Worm (Caenorhabditis elegans): Measurements from ENCODE around the gene Y54G2A.32.

Gene Y54G2A.32

DNA sequence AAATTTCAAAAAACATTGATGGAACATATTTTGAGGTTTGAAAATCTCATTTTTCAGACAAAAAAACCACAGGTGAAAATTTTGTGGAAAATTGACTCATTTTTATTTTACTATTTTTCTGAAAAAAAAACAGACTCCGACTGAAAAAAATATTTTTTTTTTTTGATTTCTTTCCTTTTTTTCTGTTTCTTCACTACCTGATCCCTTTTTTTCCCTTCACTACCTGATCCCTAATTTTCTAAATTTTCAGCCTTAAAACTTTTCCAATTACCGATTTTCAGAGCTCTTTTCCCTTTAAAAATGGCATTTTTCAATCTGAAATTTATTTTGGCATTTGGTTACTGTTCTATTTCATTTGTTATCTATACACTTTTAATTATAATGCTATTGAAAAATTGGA, 41.4 kb upstream of the Y54G2A.32 start, which contains the start of gene Y54G2A.77:
TSS of gene Y54G2A.77 (plus strand) at position 301 of the 400 bp plus-strand sequence.
- TF ChIP-seq hlh-6 (tag; optimal IDR thresholded peaks at IDR 0.05) (no peak), odd-2 (tag; optimal IDR thresholded peaks at IDR 0.05) (no peak), hlh-8 (tag; optimal IDR thresholded peaks at IDR 0.05) (no peak), ceh-24 (tag; optimal IDR thresholded peaks at IDR 0.05) (no peak), ets-4 (tag; optimal IDR thresholded peaks at IDR 0.05) (no peak), sox-2 (GFP tag; IDR thresholded peaks at IDR 0.05) (no peak), pros-1 (tag; optimal IDR thresholded peaks at IDR 0.05) (no peak), pqm-1 (tag; optimal IDR thresholded peaks at IDR 0.05) (no peak), ahr-1 (tag; optimal IDR thresholded peaks at IDR 0.05) (no peak), ztf-16 (tag; optimal IDR thresholded peaks at IDR 0.05) (no peak), dve-1 (tag; optimal IDR thresholded peaks at IDR 0.05) (no peak), K02D7.2 (tag; optimal IDR thresholded peaks at IDR 0.05) (no peak), tbx-7 (tag; optimal IDR thresholded peaks at IDR 0.05) (no peak)

DNA sequence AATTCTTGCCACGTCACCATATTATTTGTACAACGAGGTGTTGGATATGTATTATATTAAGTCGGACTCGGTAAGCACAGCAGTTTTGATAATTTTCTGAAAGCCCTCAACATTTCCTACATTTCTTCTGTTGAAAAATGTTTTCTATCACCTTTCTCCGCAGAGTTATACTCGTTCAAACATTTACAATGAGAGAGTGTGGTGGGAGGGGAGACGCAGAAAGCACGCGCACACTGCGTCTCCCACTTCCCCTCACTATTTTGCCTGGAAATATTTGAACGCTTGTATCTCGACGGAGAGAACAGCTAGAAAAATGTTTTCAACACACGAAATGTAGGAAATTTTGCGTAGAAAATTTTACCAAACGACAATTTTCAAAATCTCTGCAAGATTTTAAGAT, 39.6 kb upstream of the Y54G2A.32 start:
- no peak for TF ChIP-seq pha-4 (tag; optimal IDR thresholded peaks at IDR 0.05)
- no peak for TF ChIP-seq ttx-3 (tag; optimal IDR thresholded peaks at IDR 0.05)
- no peak for TF ChIP-seq fkh-6 (tag; optimal IDR thresholded peaks at IDR 0.05)
- no peak for TF ChIP-seq tbx-7 (tag; optimal IDR thresholded peaks at IDR 0.05)
- no peak for TF ChIP-seq ets-4 (tag; optimal IDR thresholded peaks at IDR 0.05)
- no peak for TF ChIP-seq ceh-9 (tag; optimal IDR thresholded peaks at IDR 0.05)
- no peak for TF ChIP-seq pha-2 (tag; optimal IDR thresholded peaks at IDR 0.05)
- no peak for TF ChIP-seq madf-2 (tag; optimal IDR thresholded peaks at IDR 0.05)
- TF ChIP-seq pat-9 (tag; optimal IDR thresholded peaks at IDR 0.05) = no peak
- TF ChIP-seq gmeb-2 (tag; optimal IDR thresholded peaks at IDR 0.05) = no peak
- no peak for TF ChIP-seq unc-3 (GFP tag; conservative IDR thresholded peaks at IDR 0.05)
- no peak for TF ChIP-seq unc-3 (tag; optimal IDR thresholded peaks at IDR 0.05)
- no peak for TF ChIP-seq pax-1 (tag; optimal IDR thresholded peaks at IDR 0.05)
- no peak for TF ChIP-seq Y22D7AL.16 (tag; optimal IDR thresholded peaks at IDR 0.05)
- no peak for TF ChIP-seq hlh-13 (GFP tag; optimal IDR thresholded peaks at IDR 0.05)
- no peak for TF ChIP-seq sdc-2 (tag; optimal IDR thresholded peaks at IDR 0.05)
- TF ChIP-seq F13H6.1 (tag; optimal IDR thresholded peaks at IDR 0.05) = no peak
- TF ChIP-seq elt-4 (tag; optimal IDR thresholded peaks at IDR 0.05) = no peak
- TF ChIP-seq lim-6 (tag; optimal IDR thresholded peaks at IDR 0.05) = no peak
- no peak for TF ChIP-seq hlh-30 (tag; optimal IDR thresholded peaks at IDR 0.05; ENCODE audit: insufficient read depth)
- no peak for TF ChIP-seq npax-4 (tag; optimal IDR thresholded peaks at IDR 0.05)

DNA sequence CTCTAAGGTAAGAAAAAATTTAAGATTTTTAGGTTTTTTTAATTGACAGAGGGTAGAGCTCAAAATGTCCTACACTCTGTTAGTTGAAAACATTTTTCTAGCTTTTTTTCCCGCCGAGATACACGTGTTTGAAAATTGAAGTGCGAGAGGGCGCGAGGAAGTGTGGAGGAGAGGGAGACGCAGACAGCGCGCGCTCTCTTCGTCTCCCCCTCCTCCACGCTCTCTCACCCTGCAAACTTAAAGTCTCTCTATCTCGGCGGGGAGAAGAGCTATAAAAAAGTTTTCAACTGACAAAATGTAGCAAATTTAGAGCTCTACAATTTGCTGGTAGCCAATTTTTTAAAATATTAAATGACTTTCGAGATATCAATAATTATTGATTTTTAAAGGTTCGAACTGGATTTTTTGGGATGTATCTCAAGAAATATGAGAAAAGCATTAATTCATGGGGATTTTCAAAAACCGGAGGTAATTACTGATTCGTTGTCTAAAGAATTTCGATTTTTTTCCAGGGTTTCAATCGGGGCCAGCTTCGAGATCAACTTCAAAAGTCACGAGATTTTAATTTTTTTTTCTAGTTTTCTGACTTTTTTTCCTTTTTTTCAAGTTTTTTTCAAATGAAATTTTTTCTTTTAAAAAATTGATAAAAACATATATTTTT, 38.6 kb upstream of the Y54G2A.32 start:
- TF ChIP-seq tbx-7 (tag; optimal IDR thresholded peaks at IDR 0.05) = no peak
- TF ChIP-seq pqm-1 (tag; optimal IDR thresholded peaks at IDR 0.05) = no peak
- no peak for TF ChIP-seq ceh-9 (tag; optimal IDR thresholded peaks at IDR 0.05)
- no peak for TF ChIP-seq pax-1 (tag; optimal IDR thresholded peaks at IDR 0.05)

DNA sequence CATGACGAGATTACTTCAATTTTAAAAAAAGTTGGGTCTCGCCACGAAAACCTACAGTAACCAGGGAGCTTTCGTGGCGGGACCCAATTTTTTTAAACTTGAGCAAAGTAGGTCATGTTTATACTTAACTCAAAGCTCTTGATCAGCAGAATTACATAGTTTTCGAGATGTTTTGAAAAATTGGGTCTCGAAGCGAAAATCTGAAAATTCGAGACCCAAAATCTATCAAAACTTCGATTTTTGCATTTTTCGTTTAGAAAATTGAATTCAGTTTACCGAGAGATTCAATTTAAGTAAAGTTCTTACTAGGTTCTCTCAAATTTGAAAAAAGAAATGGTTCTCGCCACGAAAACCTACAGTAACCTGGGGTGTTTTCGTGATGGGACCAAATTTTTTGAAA, 33.7 kb upstream of the Y54G2A.32 start:
- TF ChIP-seq odd-2 (tag; optimal IDR thresholded peaks at IDR 0.05) (no peak), unc-55 (GFP tag; optimal IDR thresholded peaks at IDR 0.05) (no peak), tbx-7 (tag; optimal IDR thresholded peaks at IDR 0.05) (no peak), elt-2 (tag; optimal IDR thresholded peaks at IDR 0.05) (no peak), pax-1 (tag; optimal IDR thresholded peaks at IDR 0.05) (no peak), che-1 (tag; optimal IDR thresholded peaks at IDR 0.05) (no peak)

DNA sequence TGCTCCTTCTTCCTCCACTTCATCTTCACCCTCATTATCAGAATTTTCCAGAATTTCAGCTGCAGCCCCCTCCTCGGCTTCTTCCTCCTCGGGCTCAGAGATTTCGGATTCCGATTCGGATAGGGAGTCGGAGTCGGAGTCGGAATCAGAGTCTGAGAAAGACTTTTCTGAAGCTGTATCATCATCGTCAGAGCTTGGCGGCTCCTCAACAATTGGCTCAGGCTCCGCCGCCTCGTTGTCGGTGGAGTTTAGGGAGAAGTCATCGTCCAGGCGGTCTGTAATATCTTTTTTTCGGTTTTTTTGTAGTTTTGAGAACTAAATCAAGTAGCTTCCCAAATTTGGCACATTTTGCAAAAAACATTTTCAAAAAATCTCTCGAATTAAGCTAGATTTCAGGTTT, 32.9 kb upstream of the Y54G2A.32 start:
- TF ChIP-seq ref-2 (tag; optimal IDR thresholded peaks at IDR 0.05) (no peak), unc-3 (GFP tag; conservative IDR thresholded peaks at IDR 0.05) (no peak), unc-3 (tag; optimal IDR thresholded peaks at IDR 0.05) (no peak), syd-9 (tag; optimal IDR thresholded peaks at IDR 0.05) (no peak), ceh-45 (GFP tag; IDR thresholded peaks at IDR 0.05) (no peak), unc-42 (tag; optimal IDR thresholded peaks at IDR 0.05) (no peak), K02D7.2 (tag; optimal IDR thresholded peaks at IDR 0.05) (no peak), hlh-30 (tag; optimal IDR thresholded peaks at IDR 0.05; ENCODE audit: insufficient read depth) (no peak), dmd-4 (tag; optimal IDR thresholded peaks at IDR 0.05; ENCODE audit: borderline replicate concordance) (no peak), che-1 (tag; optimal IDR thresholded peaks at IDR 0.05) (no peak), ceh-48 (tag; optimal IDR thresholded peaks at IDR 0.05) (no peak), hlh-8 (tag; optimal IDR thresholded peaks at IDR 0.05) (no peak)
